In the genomic region with DNA sequence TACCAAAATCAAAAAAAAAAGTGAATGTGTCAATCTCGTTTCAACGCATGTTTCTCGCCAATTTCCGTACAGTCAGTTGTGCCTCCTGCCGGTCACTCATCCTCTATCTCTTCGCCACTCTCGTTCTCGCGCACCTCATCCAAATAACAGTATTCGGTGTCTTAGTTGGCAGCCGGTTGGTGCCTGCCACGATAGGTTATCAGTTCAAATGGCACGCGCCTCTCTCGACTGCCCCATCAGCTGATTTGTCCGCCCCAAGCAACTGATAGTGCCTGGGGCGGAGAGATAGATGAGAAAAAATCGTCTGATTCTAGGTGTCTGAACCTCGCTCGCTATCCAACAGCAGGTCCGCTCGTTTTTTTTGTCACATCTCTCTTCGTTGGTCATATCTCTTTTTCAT, we compare ENCODE assay signal across 4 worm cellular contexts.
TF ChIP-seq lines count a peak whose summit lies in the region.

No protein-coding gene starts in this region.

TF ChIP-seq in whole organism, L1 larva, 84 proteins besides CTCF, POLR2A, EP300 and RAD21 (continued from another document and continues in another):
- TF ChIP-seq sup-37 (GFP tag; optimal IDR thresholded peaks at IDR 0.05; lab: Kevin White, UChicago): no peak
- no peak; the same call in 1 of the 2 replicates for TF ChIP-seq nhr-19 (GFP tag; conservative IDR thresholded peaks at IDR 0.05; lab: Robert Waterston, UW)
- TF ChIP-seq nhr-237 (tag; optimal IDR thresholded peaks at IDR 0.05; lab: Kevin White, UChicago): no peak
- no peak for TF ChIP-seq alr-1 (tag; optimal IDR thresholded peaks at IDR 0.05; lab: Kevin White, UChicago; ENCODE audit: borderline replicate concordance)
- peak in 1 of 2 experiments; percentile 72 for TF ChIP-seq lin-35 (GFP tag; optimal IDR thresholded peaks at IDR 0.05; lab: Kevin White, UChicago)
- no peak for TF ChIP-seq ets-5 (GFP tag; IDR thresholded peaks at IDR 0.05; lab: Robert Waterston, UW)
- TF ChIP-seq snpc-4 (tag; optimal IDR thresholded peaks at IDR 0.05; lab: Kevin White, UChicago): no peak
- TF ChIP-seq C16A3.4 (tag; optimal IDR thresholded peaks at IDR 0.05; lab: Kevin White, UChicago): peak; percentile 19
- no peak for TF ChIP-seq dsc-1 (tag; optimal IDR thresholded peaks at IDR 0.05; lab: Kevin White, UChicago)
- peak; percentile 71 for TF ChIP-seq nhr-20 (tag; optimal IDR thresholded peaks at IDR 0.05; lab: Kevin White, UChicago)
- no peak for TF ChIP-seq hpl-2 (GFP tag; optimal IDR thresholded peaks at IDR 0.05; lab: Kevin White, UChicago)
- TF ChIP-seq vab-15 (tag; optimal IDR thresholded peaks at IDR 0.05; lab: Kevin White, UChicago): no peak
- TF ChIP-seq ceh-82 (tag; optimal IDR thresholded peaks at IDR 0.05; lab: Kevin White, UChicago): no peak
- no peak for TF ChIP-seq nhr-76 (tag; optimal IDR thresholded peaks at IDR 0.05; lab: Kevin White, UChicago)
- TF ChIP-seq fkh-8 (tag; optimal IDR thresholded peaks at IDR 0.05; lab: Kevin White, UChicago): no peak
- no peak for TF ChIP-seq efl-3 (GFP tag; optimal IDR thresholded peaks at IDR 0.05; lab: Kevin White, UChicago)
- TF ChIP-seq F16B12.6 (tag; optimal IDR thresholded peaks at IDR 0.05; lab: Kevin White, UChicago): no peak
- TF ChIP-seq egl-13 (tag; optimal IDR thresholded peaks at IDR 0.05; lab: Kevin White, UChicago): no peak
- TF ChIP-seq hlh-4 (tag; optimal IDR thresholded peaks at IDR 0.05; lab: Kevin White, UChicago): no peak
- no peak for TF ChIP-seq ceh-88 (GFP tag; IDR thresholded peaks at IDR 0.05; lab: Robert Waterston, UW)
- no peak for TF ChIP-seq C34B4.2 (tag; optimal IDR thresholded peaks at IDR 0.05; lab: Kevin White, UChicago)
- TF ChIP-seq ceh-63 (GFP tag; optimal IDR thresholded peaks at IDR 0.05; lab: Kevin White, UChicago): no peak
- no peak for TF ChIP-seq lin-39 (tag; optimal IDR thresholded peaks at IDR 0.05; lab: Kevin White, UChicago)
- TF ChIP-seq nhr-28 (tag; optimal IDR thresholded peaks at IDR 0.05; lab: Kevin White, UChicago): no peak
- TF ChIP-seq nhr-47 (tag; optimal IDR thresholded peaks at IDR 0.05; lab: Kevin White, UChicago): peak; percentile 48
- TF ChIP-seq dpl-1 (GFP tag; optimal IDR thresholded peaks at IDR 0.05; lab: Kevin White, UChicago): peak in 1 of 3 experiments; percentile 11
- TF ChIP-seq nhr-11 (tag; optimal IDR thresholded peaks at IDR 0.05; lab: Kevin White, UChicago): no peak
- no peak for TF ChIP-seq C04F5.9 (tag; optimal IDR thresholded peaks at IDR 0.05; lab: Kevin White, UChicago)
- TF ChIP-seq mab-9 (GFP tag; IDR thresholded peaks at IDR 0.05; lab: Robert Waterston, UW): no peak
- no peak for TF ChIP-seq pax-3 (tag; optimal IDR thresholded peaks at IDR 0.05; lab: Kevin White, UChicago)
- no peak for TF ChIP-seq unc-30 (tag; optimal IDR thresholded peaks at IDR 0.05; lab: Kevin White, UChicago)
- no peak for TF ChIP-seq unc-62 (GFP tag; optimal IDR thresholded peaks at IDR 0.05; lab: Kevin White, UChicago)
- peak; percentile 17 for TF ChIP-seq lin-13 (GFP tag; optimal IDR thresholded peaks at IDR 0.05; lab: Kevin White, UChicago)

TF ChIP-seq in whole organism, L2 larva, 48 proteins besides CTCF, POLR2A, EP300 and RAD21 (continued from another document):
- TF ChIP-seq peb-1 (tag; optimal IDR thresholded peaks at IDR 0.05; lab: Kevin White, UChicago) (peak; percentile 98), ZK546.5 (tag; optimal IDR thresholded peaks at IDR 0.05; lab: Kevin White, UChicago) (no peak), lsy-2 (tag; optimal IDR thresholded peaks at IDR 0.05; lab: Kevin White, UChicago) (peak in 1 of 2 experiments; percentile 27), gmeb-1 (tag; optimal IDR thresholded peaks at IDR 0.05; lab: Kevin White, UChicago) (peak; percentile 45), nhr-23 (tag; optimal IDR thresholded peaks at IDR 0.05; lab: Kevin White, UChicago) (no peak), mdl-1 (tag; optimal IDR thresholded peaks at IDR 0.05; lab: Kevin White, UChicago) (peak in 1 of 2 experiments; percentile 30), sma-3 (GFP tag; optimal IDR thresholded peaks at IDR 0.05; lab: Kevin White, UChicago) (peak; percentile 84)

TF ChIP-seq in whole organism, L4 larva, 104 proteins besides CTCF, POLR2A, EP300 and RAD21 (continued from another document):
- TF ChIP-seq nhr-6 (tag; optimal IDR thresholded peaks at IDR 0.05; lab: Kevin White, UChicago) (peak; percentile 23), lin-1 (GFP tag; IDR thresholded peaks at IDR 0.05; lab: Robert Waterston, UW) (0 out of 2 replicates have a peak, but pooled peaks have one; percentile 31), lsy-2 (tag; optimal IDR thresholded peaks at IDR 0.05; lab: Kevin White, UChicago) (peak in 1 of 2 experiments; percentile 21), dve-1 (tag; optimal IDR thresholded peaks at IDR 0.05; lab: Kevin White, UChicago; ENCODE audit: insufficient read depth) (peak; percentile 60), unc-62 (GFP tag; optimal IDR thresholded peaks at IDR 0.05 in 1 of 2; lab: Kevin White, UChicago) (peak in 1 of 2 experiments; percentile 48), unc-62 (tag; optimal IDR thresholded peaks at IDR 0.05; lab: Kevin White, UChicago) (no peak), lin-39 (tag; optimal IDR thresholded peaks at IDR 0.05; lab: Kevin White, UChicago) (no peak), set-16 (GFP tag; IDR thresholded peaks at IDR 0.05; lab: Robert Waterston, UW) (peak; percentile 27; the same call in 1 of the 2 replicates), nhr-102 (tag; optimal IDR thresholded peaks at IDR 0.05; lab: Kevin White, UChicago) (peak; percentile 25), F44E2.7 (GFP tag; IDR thresholded peaks at IDR 0.05; lab: Robert Waterston, UW) (no peak), ces-1 (GFP tag; optimal IDR thresholded peaks at IDR 0.05; lab: Kevin White, UChicago) (no peak), hlh-11 (tag; optimal IDR thresholded peaks at IDR 0.05; lab: Kevin White, UChicago) (peak; percentile 95), hlh-30 (tag; optimal IDR thresholded peaks at IDR 0.05; lab: Kevin White, UChicago; ENCODE audit: insufficient read depth) (peak; percentile 90), ceh-28 (tag; optimal IDR thresholded peaks at IDR 0.05; lab: Kevin White, UChicago) (no peak), tra-1 (GFP tag; IDR thresholded peaks at IDR 0.05; lab: Robert Waterston, UW) (peak; percentile 56; the same call in 1 of the 2 replicates), mxl-3 (GFP tag; optimal IDR thresholded peaks at IDR 0.05; lab: Kevin White, UChicago) (peak; percentile 87), nhr-10 (tag; optimal IDR thresholded peaks at IDR 0.05; lab: Kevin White, UChicago) (no peak), hif-1 (tag; optimal IDR thresholded peaks at IDR 0.05; lab: Kevin White, UChicago) (peak in 1 of 2 experiments; percentile 44)
TF ChIP-seq in whole organism, L4 larva: peak in this region for 21.

TF ChIP-seq in whole organism, young adult, 124 proteins besides CTCF, POLR2A, EP300 and RAD21 (continued from another document):
- TF ChIP-seq lin-54 (GFP tag; optimal IDR thresholded peaks at IDR 0.05; lab: Kevin White, UChicago) (no peak), sea-2 (GFP tag; IDR thresholded peaks at IDR 0.05; lab: Robert Waterston, UW) (no peak), Y53F4B.3 (GFP tag; IDR thresholded peaks at IDR 0.05; lab: Robert Waterston, UW) (no peak), hmg-1.2 (GFP tag; IDR thresholded peaks at IDR 0.05; lab: Robert Waterston, UW) (0 out of 2 replicates have a peak, but pooled peaks have one; percentile 6), dpl-1 (GFP tag; optimal IDR thresholded peaks at IDR 0.05; lab: Kevin White, UChicago) (no peak), xnd-1 (tag; optimal IDR thresholded peaks at IDR 0.05; lab: Kevin White, UChicago) (no peak), nhr-90 (tag; optimal IDR thresholded peaks at IDR 0.05; lab: Kevin White, UChicago) (peak; percentile 28), K12H6.12 (tag; optimal IDR thresholded peaks at IDR 0.05; lab: Kevin White, UChicago) (no peak), ztf-26 (tag; optimal IDR thresholded peaks at IDR 0.05; lab: Kevin White, UChicago) (peak; percentile 77), ztf-28 (GFP tag; IDR thresholded peaks at IDR 0.05; lab: Robert Waterston, UW) (no peak), B0019.2 (GFP tag; conservative IDR thresholded peaks at IDR 0.05; lab: Robert Waterston, UW) (no peak), F39B2.1 (GFP tag; IDR thresholded peaks at IDR 0.05; lab: Robert Waterston, UW) (no peak), atf-7 (tag; optimal IDR thresholded peaks at IDR 0.05; lab: Kevin White, UChicago) (peak; percentile 62), dox-1 (GFP tag; IDR thresholded peaks at IDR 0.05; lab: Robert Waterston, UW) (peak; percentile 75), attf-5 (GFP tag; optimal IDR thresholded peaks at IDR 0.05; lab: Kevin White, UChicago) (peak; percentile 4), F37B4.10 (GFP tag; IDR thresholded peaks at IDR 0.05; lab: Robert Waterston, UW) (no peak), egl-44 (GFP tag; IDR thresholded peaks at IDR 0.05; lab: Robert Waterston, UW) (peak; percentile 57; the same call in 1 of the 2 replicates), Y67H2A.10 (GFP tag; conservative IDR thresholded peaks at IDR 0.05; lab: Robert Waterston, UW) (no peak), let-607 (tag; optimal IDR thresholded peaks at IDR 0.05; lab: Kevin White, UChicago) (peak; percentile 34 to 49), zfh-2 (GFP tag; conservative IDR thresholded peaks at IDR 0.05; lab: Robert Waterston, UW) (peak; percentile 61), rpc-1 (optimal IDR thresholded peaks at IDR 0.05; lab: Kevin White, UChicago) (no peak), rpc-1 (tag; optimal IDR thresholded peaks at IDR 0.05; lab: Kevin White, UChicago) (no peak), chd-7 (tag; optimal IDR thresholded peaks at IDR 0.05; lab: Kevin White, UChicago) (no peak)
TF ChIP-seq in whole organism, young adult: peak in this region for 20.
